Fruit fly (Drosophila melanogaster) whole organism, wandering third instar larva: ENCODE results near the gene Cpr64Ad.

Source experiments
- Abd-B ChIP-seq: fragments of >200 bp; optimal IDR thresholded peaks from 2 replicates; lab custom pipeline; 2017; ENCODE audit warnings: missing biosample characterization, missing genetic modification characterization
- Myc ChIP-seq: fragments of >200 bp; optimal IDR thresholded peaks from 2 replicates; lab custom pipeline; 2017
- brk ChIP-seq: fragments of 200-800 bp; sonication (Bioruptor generic); optimal IDR thresholded peaks from 2 replicates; lab custom pipeline; 2016; ENCODE audit warnings: missing biosample characterization, mild to moderate bottlenecking, missing genetic modification characterization
- ey ChIP-seq: fragments of 200-800 bp; sonication (Bioruptor generic); optimal IDR thresholded peaks from 2 replicates; lab custom pipeline; 2016; ENCODE audit warnings: missing biosample characterization, missing genetic modification characterization
- jim ChIP-seq: fragments of 175-275, 200-325 bp; sonication (Bioruptor generic); optimal IDR thresholded peaks from 2 replicates; lab custom pipeline; 2016; ENCODE audit warnings: missing biosample characterization, mild to moderate bottlenecking, missing genetic modification characterization
- psq ChIP-seq: fragments of 200-800 bp; sonication (Bioruptor generic); optimal IDR thresholded peaks from 3 replicates; lab custom pipeline; 2017; ENCODE audit warnings: missing biosample characterization, mild to moderate bottlenecking, missing genetic modification characterization, moderate library complexity
- rgr ChIP-seq: fragments of 200-800 bp; sonication (Bioruptor generic); optimal IDR thresholded peaks from 3 replicates; lab custom pipeline; 2016; ENCODE audit warnings: missing biosample characterization, mild to moderate bottlenecking, missing genetic modification characterization

DNA sequence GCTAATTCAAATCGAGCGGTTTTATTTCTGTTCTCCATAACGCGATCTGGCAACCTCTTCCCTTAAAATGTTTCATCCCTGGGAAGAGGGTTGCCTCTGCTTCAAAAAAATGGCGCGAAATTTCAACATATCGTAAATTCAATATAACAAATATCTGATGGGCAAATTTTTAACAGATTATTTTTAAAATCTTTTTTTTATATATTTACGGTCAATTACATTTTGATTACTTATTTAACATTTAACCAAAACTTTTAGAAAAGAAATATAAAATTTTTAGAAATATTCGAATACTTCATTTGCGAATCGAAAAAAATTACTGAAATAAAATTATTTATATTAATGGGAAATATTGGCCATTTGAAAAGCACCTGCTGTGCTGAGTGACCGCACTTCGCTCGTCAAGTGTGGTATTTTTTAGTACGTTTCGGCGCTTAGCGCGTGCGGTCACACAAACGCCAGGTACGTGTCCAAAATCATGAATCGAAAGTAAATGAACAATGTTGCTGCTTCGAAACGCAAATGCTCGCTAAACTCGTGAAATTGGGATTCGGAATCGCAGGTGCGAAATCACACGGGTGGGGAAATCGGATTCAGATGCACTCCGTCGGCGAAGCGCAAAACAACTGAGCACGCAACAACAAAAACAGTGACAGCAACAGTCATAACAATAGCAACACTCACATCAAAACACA is 45.1 kb upstream of the Cpr64Ad start, which contains the start of gene Ero1L:
- TF ChIP-seq ey = no peak
- peak; percentile 14 for TF ChIP-seq psq (GFP tag; lab: Kevin White, UChicago)
- no peak for TF ChIP-seq Abd-B (GFP tag; lab: Kevin White, UChicago)
- TF ChIP-seq rgr (GFP tag; lab: Kevin White, UChicago) = no peak
- no peak for TF ChIP-seq jim (GFP tag; lab: Kevin White, UChicago)
- TF ChIP-seq Myc (lab: Kevin White, UChicago) = no peak
- TF ChIP-seq brk = no peak
